Fruit fly (Drosophila melanogaster) whole organism, embryonic: Measurements from ENCODE around the gene lectin-30A.

ENCODE experiments used
- CG11247 ChIP-seq: fragments of 200-800 bp; sonication (Bioruptor generic); IDR thresholded peaks from 2 replicates; pipeline ENCODE4 v1.3.6; 2022; ENCODE audit warnings: missing biosample characterization, missing genetic modification characterization
- CG11723 ChIP-seq: fragments of 200-800 bp; sonication (Bioruptor generic); optimal IDR thresholded peaks from 2 replicates; lab custom pipeline; 2017; ENCODE audit warnings: missing biosample characterization, mild to moderate bottlenecking, missing genetic modification characterization
- CG12071 ChIP-seq: fragments of 200-800 bp; sonication (Bioruptor generic); optimal IDR thresholded peaks from 3 replicates; lab custom pipeline; 2018; ENCODE audit warnings: missing biosample characterization, mild to moderate bottlenecking, missing genetic modification characterization
- CG12769 ChIP-seq: fragments of 200-800 bp; sonication (Bioruptor generic); optimal IDR thresholded peaks from 2 replicates; lab custom pipeline; 2019; ENCODE audit warnings: missing biosample characterization, mild to moderate bottlenecking, missing genetic modification characterization, moderate library complexity
- CG13894 ChIP-seq: fragments of 200-800 bp; sonication (Bioruptor generic); optimal IDR thresholded peaks from 3 replicates; lab custom pipeline; 2018; ENCODE audit warnings: missing biosample characterization, mild to moderate bottlenecking, missing genetic modification characterization, moderate library complexity
- CG14860 ChIP-seq: fragments of 200-800 bp; sonication (Bioruptor generic); IDR thresholded peaks from 3 replicates; pipeline ENCODE4 v1.3.6; 2022; ENCODE audit warnings: missing biosample characterization, missing genetic modification characterization; ENCODE audit not compliant: partially characterized antibody
- CG15696 ChIP-seq: fragments of 200-800 bp; sonication (Bioruptor generic); optimal IDR thresholded peaks from 2 replicates; lab custom pipeline; 2019; ENCODE audit warnings: missing biosample characterization, mild to moderate bottlenecking, missing genetic modification characterization, moderate library complexity
- CG16813 ChIP-seq: fragments of 200-800 bp; sonication (Bioruptor generic); IDR thresholded peaks from 3 replicates; pipeline ENCODE4 v1.3.6; 2022; ENCODE audit warnings: missing biosample characterization, missing genetic modification characterization; ENCODE audit not compliant: partially characterized antibody
- CG2678 ChIP-seq: fragments of 200-800 bp; sonication (Bioruptor generic); optimal IDR thresholded peaks from 3 replicates; lab custom pipeline; 2019; ENCODE audit warnings: missing biosample characterization, mild to moderate bottlenecking, missing genetic modification characterization, moderate library complexity
- CG30020 ChIP-seq: fragments of 200-800 bp; optimal IDR thresholded peaks from 2 replicates; lab custom pipeline; 2019; ENCODE audit warnings: missing biosample characterization, mild to moderate bottlenecking, missing genetic modification characterization, moderate library complexity
- CG3995 ChIP-seq: fragments of 200-800 bp; sonication (Bioruptor generic); optimal IDR thresholded peaks from 3 replicates; lab custom pipeline; 2016; ENCODE audit warnings: missing biosample characterization, missing genetic modification characterization
- CG4404 ChIP-seq: fragments of 200-800 bp; sonication (Bioruptor generic); IDR thresholded peaks from 2 replicates; pipeline ENCODE4 v1.3.6; 2022; ENCODE audit warnings: missing biosample characterization, missing genetic modification characterization
- CG4820 ChIP-seq: fragments of 200-800 bp; sonication (Bioruptor generic); optimal IDR thresholded peaks from 3 replicates; lab custom pipeline; 2016; ENCODE audit warnings: missing biosample characterization, missing genetic modification characterization
- CG6813 ChIP-seq: fragments of 200-800 bp; sonication (Bioruptor generic); optimal IDR thresholded peaks from 2 replicates; lab custom pipeline; 2017; ENCODE audit warnings: missing biosample characterization, missing genetic modification characterization, mild to moderate bottlenecking, moderate library complexity, missing genetic modification reagents
- CG7271 ChIP-seq: fragments of 200-800 bp; sonication (Bioruptor generic); optimal IDR thresholded peaks from 2 replicates; lab custom pipeline; 2018; ENCODE audit warnings: missing biosample characterization, mild to moderate bottlenecking, missing genetic modification characterization, moderate library complexity
- CG7357 ChIP-seq: fragments of 200-800 bp; sonication (Bioruptor generic); IDR thresholded peaks from 3 replicates; pipeline ENCODE4 v1.3.6; 2022; ENCODE audit warnings: missing biosample characterization, missing genetic modification characterization
- CG7745 ChIP-seq: fragments of 200-800 bp; sonication (Bioruptor generic); optimal IDR thresholded peaks from 2 replicates; lab custom pipeline; 2018; ENCODE audit warnings: missing biosample characterization, mild to moderate bottlenecking, missing genetic modification characterization, moderate library complexity
- CG9797 ChIP-seq: fragments of 200-800 bp; sonication (Bioruptor generic); optimal IDR thresholded peaks from 3 replicates; lab custom pipeline; 2018; ENCODE audit warnings: missing biosample characterization, mild to moderate bottlenecking, missing genetic modification characterization
- D ChIP-seq, 2 experiments: fragments of 200-800 bp in 1 of 2; fragments of >200 bp in 1 of 2; sonication (Bioruptor generic) in 1 of 2; optimal IDR thresholded peaks; 2 replicates in 1 of 2; 3 replicates in 1 of 2; lab custom pipeline; 2017; ENCODE audit warnings: mild to moderate bottlenecking in 1 of 2, missing biosample characterization in 1 of 2, missing genetic modification characterization in 1 of 2, missing genetic modification reagents in 1 of 2
- Dip3 ChIP-seq: fragments of 200-800 bp; sonication (Bioruptor generic); optimal IDR thresholded peaks from 3 replicates; lab custom pipeline; 2016; ENCODE audit warnings: missing biosample characterization, missing genetic modification characterization
- Doc3 ChIP-seq: fragments of 200-800 bp; sonication (Bioruptor generic); IDR thresholded peaks from 3 replicates; pipeline ENCODE4 v1.3.6; 2022; ENCODE audit warnings: missing biosample characterization, missing genetic modification characterization; ENCODE audit not compliant: partially characterized antibody
- Fer2 ChIP-seq: fragments of 200-800 bp; sonication (Bioruptor generic); optimal IDR thresholded peaks from 2 replicates; lab custom pipeline; 2018; ENCODE audit warnings: missing biosample characterization, mild to moderate bottlenecking, missing genetic modification characterization, moderate library complexity
- Hand ChIP-seq: fragments of 200-800 bp; sonication (Bioruptor generic); optimal IDR thresholded peaks from 2 replicates; lab custom pipeline; 2017; ENCODE audit warnings: mild to moderate bottlenecking, missing biosample characterization, missing genetic modification reagents, missing genetic modification characterization
- HmgD ChIP-seq: fragments of 200-800 bp; sonication (Bioruptor generic); optimal IDR thresholded peaks from 3 replicates; lab custom pipeline; 2016; ENCODE audit warnings: missing biosample characterization, missing genetic modification characterization
- Hmx ChIP-seq: fragments of 200-800 bp; sonication (Bioruptor generic); optimal IDR thresholded peaks from 2 replicates; lab custom pipeline; 2016; ENCODE audit warnings: missing biosample characterization, missing genetic modification characterization
- Hr39 ChIP-seq: fragments of >200 bp; optimal IDR thresholded peaks from 2 replicates; lab custom pipeline; 2017
- MBD-R2 ChIP-seq: fragments of 200-800 bp; sonication (Bioruptor generic); IDR thresholded peaks from 2 replicates; pipeline ENCODE4 v1.3.6; 2022; ENCODE audit warnings: missing biosample characterization, missing genetic modification characterization
- Max ChIP-seq: fragments of 200-800 bp; sonication (Bioruptor generic); optimal IDR thresholded peaks from 2 replicates; lab custom pipeline; 2016; ENCODE audit warnings: missing biosample characterization, mild to moderate bottlenecking, missing genetic modification characterization
- Rfx ChIP-seq: fragments of 200-800 bp; sonication (Bioruptor generic); IDR thresholded peaks from 2 replicates; pipeline ENCODE4 v1.3.6; 2022; ENCODE audit warnings: missing biosample characterization, missing genetic modification characterization
- Six4 ChIP-seq: fragments of 200-800 bp; sonication (Bioruptor generic); optimal IDR thresholded peaks from 2 replicates; lab custom pipeline; 2016; ENCODE audit warnings: missing biosample characterization, missing genetic modification characterization
- TFAM ChIP-seq: fragments of 200-800 bp; sonication (Bioruptor generic); optimal IDR thresholded peaks from 2 replicates; lab custom pipeline; 2017; ENCODE audit warnings: missing biosample characterization, missing genetic modification characterization, inconsistent platforms
- Xrp1 ChIP-seq: fragments of 200-800 bp; sonication (Bioruptor generic); IDR thresholded peaks from 2 replicates; pipeline ENCODE4 v1.3.6; 2022; ENCODE audit warnings: missing biosample characterization, missing genetic modification characterization
- cad ChIP-seq: fragments of >200 bp; optimal IDR thresholded peaks from 2 replicates; lab custom pipeline; 2017; ENCODE audit warnings: missing biosample characterization, missing genetic modification characterization
- cwo ChIP-seq: fragments of 200-800 bp; sonication (Bioruptor generic); optimal IDR thresholded peaks from 3 replicates; lab custom pipeline; 2017; ENCODE audit warnings: missing biosample characterization, missing genetic modification characterization, mild to moderate bottlenecking, moderate library complexity, missing genetic modification reagents
- dpn ChIP-seq, 2 experiments: fragments of 200-800 bp; sonication (Bioruptor generic); optimal IDR thresholded peaks; 3 replicates each; lab custom pipeline; 2016; ENCODE audit warnings: missing biosample characterization in 2 of 2, missing genetic modification characterization in 2 of 2
- en ChIP-seq: fragments of 200-800 bp; sonication (Bioruptor generic); optimal IDR thresholded peaks from 2 replicates; lab custom pipeline; 2016; ENCODE audit warnings: missing biosample characterization, missing genetic modification characterization
- h ChIP-seq: fragments of >200 bp; optimal IDR thresholded peaks from 2 replicates; lab custom pipeline; 2017
- hbn ChIP-seq: fragments of 200-800 bp; sonication (Bioruptor generic); IDR thresholded peaks from 2 replicates; pipeline ENCODE4 v1.3.6; 2022; ENCODE audit warnings: missing biosample characterization, missing genetic modification characterization; ENCODE audit not compliant: partially characterized antibody
- insv ChIP-seq, 2 experiments: fragments of 200-800 bp; sonication (Bioruptor generic); optimal IDR thresholded peaks; 3 replicates each; lab custom pipeline; 2016 to 2018; ENCODE audit warnings: missing biosample characterization in 2 of 2, missing genetic modification characterization in 2 of 2
- jumu ChIP-seq: fragments of 200-800 bp; sonication (Bioruptor generic); optimal IDR thresholded peaks from 3 replicates; lab custom pipeline; 2016; ENCODE audit warnings: missing biosample characterization, missing genetic modification characterization
- lov ChIP-seq, 2 experiments: fragments of 200-800 bp in 1 of 2; fragments of >200 bp in 1 of 2; sonication (Bioruptor generic) in 1 of 2; IDR thresholded peaks in 1 of 2; optimal IDR thresholded peaks in 1 of 2; 2 replicates in 1 of 2; 3 replicates in 1 of 2; pipeline versions ENCODE4 v1.3.6 to Lab custom; 2017 to 2022; ENCODE audit warnings: missing biosample characterization in 1 of 2, missing genetic modification characterization in 1 of 2
- pb ChIP-seq: fragments of 200-800 bp; sonication (Bioruptor generic); optimal IDR thresholded peaks from 3 replicates; lab custom pipeline; 2016; ENCODE audit warnings: missing biosample characterization, missing genetic modification characterization
- pfk ChIP-seq: fragments of 200-800 bp; sonication (Bioruptor generic); optimal IDR thresholded peaks from 2 replicates; lab custom pipeline; 2018; ENCODE audit warnings: missing biosample characterization, mild to moderate bottlenecking, missing genetic modification characterization, moderate library complexity
- run ChIP-seq: fragments of 200-800 bp; sonication (Bioruptor generic); optimal IDR thresholded peaks from 3 replicates; lab custom pipeline; 2018; ENCODE audit warnings: missing biosample characterization, mild to moderate bottlenecking, missing genetic modification characterization
- so ChIP-seq: fragments of 200-800 bp; sonication (Bioruptor generic); IDR thresholded peaks from 3 replicates; pipeline ENCODE4 v1.3.6; 2022; ENCODE audit warnings: missing biosample characterization, missing genetic modification characterization
- stc ChIP-seq: fragments of 200-800 bp; sonication (Bioruptor generic); IDR thresholded peaks from 2 replicates; pipeline ENCODE4 v1.3.6; 2022; ENCODE audit warnings: missing biosample characterization, missing genetic modification characterization
- tna ChIP-seq: fragments of 200-800 bp; sonication (Bioruptor generic); IDR thresholded peaks from 2 replicates; pipeline ENCODE4 v1.3.6; 2022; ENCODE audit warnings: missing biosample characterization, missing genetic modification characterization; ENCODE audit not compliant: partially characterized antibody
- trh ChIP-seq: fragments of 200-800 bp; sonication (Bioruptor generic); optimal IDR thresholded peaks from 2 replicates; lab custom pipeline; 2016; ENCODE audit warnings: missing biosample characterization, missing genetic modification characterization
- vvl ChIP-seq: fragments of 200-800 bp; sonication (Bioruptor generic); IDR thresholded peaks from 2 replicates; pipeline ENCODE4 v1.3.6; 2022; ENCODE audit warnings: missing biosample characterization, missing genetic modification characterization
- zen2 ChIP-seq: fragments of 200-800 bp; sonication (Bioruptor generic); IDR thresholded peaks from 3 replicates; pipeline ENCODE4 v1.3.6; 2022; ENCODE audit warnings: missing biosample characterization, missing genetic modification characterization; ENCODE audit not compliant: partially characterized antibody

lectin-30A gene

dm6 chr2L:9235556-9236001 lies 19.1 kb downstream of the lectin-30A start (continued):
- TF ChIP-seq CG11247 (GFP tag; lab: Robert Waterston, UW), result no peak
- no peak for TF ChIP-seq lov (optimal IDR thresholded peaks at IDR 0.05; lab: Kevin White, UChicago)
- TF ChIP-seq lov (GFP tag; IDR thresholded peaks at IDR 0.05; lab: Robert Waterston, UW), result no peak
- TF ChIP-seq pb, result no peak
- TF ChIP-seq CG3995 (GFP tag; lab: Kevin White, UChicago), result no peak
- TF ChIP-seq CG6813 (GFP tag; lab: Kevin White, UChicago), result no peak
- TF ChIP-seq Xrp1, result peak; percentile 54
- TF ChIP-seq tna (GFP tag; lab: Robert Waterston, UW), result no peak
- no peak for TF ChIP-seq h
- no peak for TF ChIP-seq CG30020 (tag; lab: Kevin White, UChicago)
- TF ChIP-seq hbn (GFP tag; lab: Robert Waterston, UW), result no peak
- peak; percentile 70 for TF ChIP-seq Rfx (GFP tag; lab: Robert Waterston, UW)
- no peak for TF ChIP-seq trh
- no peak for TF ChIP-seq CG7745 (tag; lab: Kevin White, UChicago)
- 0 out of 3 replicates have a peak, but pooled peaks have one; percentile 35 for TF ChIP-seq CG7357 (GFP tag; lab: Robert Waterston, UW)
- peak; percentile 12 for TF ChIP-seq Max (GFP tag; lab: Kevin White, UChicago)
- no peak for TF ChIP-seq CG14860
- TF ChIP-seq Doc3 (GFP tag; lab: Robert Waterston, UW), result no peak
- no peak for TF ChIP-seq jumu
- TF ChIP-seq so (GFP tag; lab: Robert Waterston, UW), result no peak
- TF ChIP-seq CG4404, result no peak
- TF ChIP-seq CG4820 (GFP tag; lab: Kevin White, UChicago), result peak; percentile 7
- TF ChIP-seq CG2678 (tag; lab: Kevin White, UChicago), result peak; percentile 70
- TF ChIP-seq CG13894 (tag; lab: Kevin White, UChicago), result peak; percentile 34
- TF ChIP-seq dpn (GFP tag; optimal IDR thresholded peaks at IDR 0.05; lab: Kevin White, UChicago), result peak in 1 of 2 experiments; percentile 43
- TF ChIP-seq Hand (GFP tag; lab: Kevin White, UChicago), result no peak
- peak; percentile 16 for TF ChIP-seq CG12769
- no peak for TF ChIP-seq CG16813
- no peak for TF ChIP-seq Hmx
- peak; percentile 17; the same call in 1 of the 2 replicates for TF ChIP-seq MBD-R2 (GFP tag; lab: Robert Waterston, UW)
- no peak for TF ChIP-seq HmgD (GFP tag; lab: Kevin White, UChicago)
- TF ChIP-seq stc (GFP tag; lab: Robert Waterston, UW), result peak; percentile 68
- no peak for TF ChIP-seq en (GFP tag; lab: Kevin White, UChicago)
- no peak for TF ChIP-seq Dip3 (GFP tag; lab: Kevin White, UChicago)
- no peak for TF ChIP-seq CG15696 (tag; lab: Kevin White, UChicago)
- peak; percentile 46 for TF ChIP-seq cwo (GFP tag; lab: Kevin White, UChicago)
- no peak for TF ChIP-seq zen2 (GFP tag; lab: Robert Waterston, UW)
- TF ChIP-seq Six4 (GFP tag; lab: Kevin White, UChicago), result no peak
- TF ChIP-seq CG12071 (GFP tag; lab: Kevin White, UChicago), result no peak
- TF ChIP-seq cad (GFP tag; lab: Kevin White, UChicago), result no peak
- no peak for TF ChIP-seq pfk (GFP tag; lab: Kevin White, UChicago)
- no peak for TF ChIP-seq run
- TF ChIP-seq Fer2 (tag; lab: Kevin White, UChicago), result no peak
- TF ChIP-seq Hr39 (lab: Kevin White, UChicago), result no peak
- peak; percentile 73 for TF ChIP-seq vvl (GFP tag; lab: Robert Waterston, UW)
- no peak for TF ChIP-seq insv (GFP tag; optimal IDR thresholded peaks at IDR 0.05; lab: Kevin White, UChicago)
- no peak for TF ChIP-seq D (optimal IDR thresholded peaks at IDR 0.05; lab: Kevin White, UChicago)
- TF ChIP-seq D (GFP tag; optimal IDR thresholded peaks at IDR 0.05; lab: Kevin White, UChicago), result no peak
- TF ChIP-seq CG7271 (tag; lab: Kevin White, UChicago), result no peak
- TF ChIP-seq CG11723 (GFP tag; lab: Kevin White, UChicago), result no peak
- no peak for TF ChIP-seq TFAM (GFP tag; lab: Kevin White, UChicago)
- TF ChIP-seq CG9797, result no peak
